Worm (Caenorhabditis elegans) whole organism, midembryonic: ENCODE data around the gene twk-25.
A peak's percentile ranks its signal among the peaks of the same experiment; 100 is the strongest.

ENCODE experiments used
- T22C8.4 ChIP-seq: fragments of 200-800 bp; sonication (Bioruptor generic); IDR thresholded peaks from 2 replicates; pipeline ENCODE4 v1.3.6; 2022; ENCODE audit warnings: missing genetic modification characterization, missing compliant biosample characterization
- cog-1 ChIP-seq: sonication (generic microtip); optimal IDR thresholded peaks from 2 replicates; lab custom pipeline; 2016; ENCODE audit warnings: missing genetic modification characterization, missing compliant biosample characterization
- flt-1 ChIP-seq: fragments of 200-800 bp; sonication (Bioruptor generic); IDR thresholded peaks from 2 replicates; pipeline ENCODE4 v1.3.6; 2022; ENCODE audit warnings: missing genetic modification characterization, missing compliant biosample characterization
- klf-2 ChIP-seq: fragments of 200-800 bp; sonication (Bioruptor generic); conservative IDR thresholded peaks from 2 replicates; pipeline ENCODE4 v1.3.6; 2022; ENCODE audit warnings: missing genetic modification reagents, missing genetic modification characterization, missing compliant biosample characterization
- med-1 ChIP-seq: sonication (generic microtip); optimal IDR thresholded peaks from 2 replicates; lab custom pipeline; 2017; ENCODE audit warnings: missing genetic modification characterization, mild to moderate bottlenecking, missing compliant biosample characterization, antibody characterized with exemption, missing genetic modification reagents; ENCODE audit not compliant: insufficient read depth
- ref-1 ChIP-seq: fragments of 200-800 bp; sonication (Bioruptor generic); conservative IDR thresholded peaks from 2 replicates; pipeline ENCODE4 v1.3.6; 2022; ENCODE audit warnings: missing genetic modification reagents, missing genetic modification characterization, missing compliant biosample characterization
- tab-1 ChIP-seq: fragments of 200-800 bp; sonication (Bioruptor generic); IDR thresholded peaks from 2 replicates; pipeline ENCODE4 v1.3.6; 2022; ENCODE audit warnings: missing genetic modification characterization, missing compliant biosample characterization
- ztf-23 ChIP-seq: fragments of 200-800 bp; sonication (Bioruptor generic); IDR thresholded peaks from 2 replicates; pipeline ENCODE4 v1.3.6; 2022; ENCODE audit warnings: missing genetic modification reagents, missing genetic modification characterization, missing compliant biosample characterization
- ztf-29 ChIP-seq: fragments of 200-800 bp; sonication (Bioruptor generic); IDR thresholded peaks from 2 replicates; pipeline ENCODE4 v1.3.6; 2022; ENCODE audit warnings: missing genetic modification reagents, missing genetic modification characterization, missing compliant biosample characterization

twk-25 gene

ce11 chrIV:11491422-11491821, 13.1 kb upstream of the twk-25 start:
- TF ChIP-seq T22C8.4 (no peak), flt-1 (GFP tag; lab: Robert Waterston, UW) (no peak), klf-2 (GFP tag; lab: Robert Waterston, UW) (no peak)

- TF ChIP-seq ztf-29: no peak
- no peak for TF ChIP-seq ref-1 (GFP tag; lab: Robert Waterston, UW)
- no peak for TF ChIP-seq flt-1 (GFP tag; lab: Robert Waterston, UW)
- TF ChIP-seq ztf-23: no peak
- TF ChIP-seq cog-1: no peak
- TF ChIP-seq klf-2 (GFP tag; lab: Robert Waterston, UW): no peak
- no peak for TF ChIP-seq tab-1
- TF ChIP-seq med-1 (GFP tag; lab: Kevin White, UChicago): no peak
- no peak for TF ChIP-seq T22C8.4
These were observed 12.2 kb upstream of the twk-25 start for ce11 chrIV:11492345-11492744.

- TF ChIP-seq tab-1: no peak
- TF ChIP-seq med-1 (GFP tag; lab: Kevin White, UChicago): no peak
- no peak for TF ChIP-seq klf-2 (GFP tag; lab: Robert Waterston, UW)
- no peak for TF ChIP-seq flt-1 (GFP tag; lab: Robert Waterston, UW)
- no peak for TF ChIP-seq ref-1 (GFP tag; lab: Robert Waterston, UW)
- TF ChIP-seq cog-1: no peak
- TF ChIP-seq ztf-23: no peak
- TF ChIP-seq ztf-29: no peak
- TF ChIP-seq T22C8.4: no peak
These were observed 10.6 kb upstream of the twk-25 start for ce11 chrIV:11493899-11494298.

- TF ChIP-seq ztf-23 (0 out of 2 replicates have a peak, but pooled peaks have one; percentile 15), ref-1 (GFP tag; lab: Robert Waterston, UW) (no peak)
These were observed 9.6 kb upstream of the twk-25 start for ce11 chrIV:11494924-11495323.

- TF ChIP-seq ref-1 (GFP tag; lab: Robert Waterston, UW): 0 out of 2 replicates have a peak, but pooled peaks have one; percentile 18
- TF ChIP-seq flt-1 (GFP tag; lab: Robert Waterston, UW): peak; percentile 82
- TF ChIP-seq ztf-29: peak; percentile 55; the same call in 1 of the 2 replicates
- peak; percentile 56; the same call in 1 of the 2 replicates for TF ChIP-seq tab-1
These were observed 7.2 kb upstream of the twk-25 start for ce11 chrIV:11497312-11497711.

ce11 chrIV:11498169-11498568, 6.3 kb upstream of the twk-25 start, which contains the start of gene sms-1:
Gene sms-1 (minus strand): TSS chrIV:11498174.
- TF ChIP-seq med-1 (GFP tag; lab: Kevin White, UChicago): no peak
- no peak for TF ChIP-seq ztf-29
- TF ChIP-seq cog-1: no peak
- TF ChIP-seq tab-1: no peak
- TF ChIP-seq klf-2 (GFP tag; lab: Robert Waterston, UW): no peak
- no peak for TF ChIP-seq T22C8.4
- TF ChIP-seq ztf-23: no peak

ce11 chrIV:11500421-11500820, 4.1 kb upstream of the twk-25 start, which contains the start of gene H21P03.10:
Gene H21P03.10 (plus strand): TSS chrIV:11500721.
- TF ChIP-seq T22C8.4 (no peak), cog-1 (no peak), tab-1 (no peak), ztf-23 (no peak), klf-2 (GFP tag; lab: Robert Waterston, UW) (no peak), flt-1 (GFP tag; lab: Robert Waterston, UW) (no peak), med-1 (GFP tag; lab: Kevin White, UChicago) (no peak), ztf-29 (no peak), ref-1 (GFP tag; lab: Robert Waterston, UW) (no peak)

- no peak for TF ChIP-seq med-1 (GFP tag; lab: Kevin White, UChicago)
- TF ChIP-seq ref-1 (GFP tag; lab: Robert Waterston, UW): no peak
- TF ChIP-seq T22C8.4: no peak
- no peak for TF ChIP-seq cog-1
- TF ChIP-seq flt-1 (GFP tag; lab: Robert Waterston, UW): no peak
- TF ChIP-seq ztf-23: no peak
- TF ChIP-seq tab-1: no peak
- TF ChIP-seq ztf-29: no peak
- TF ChIP-seq klf-2 (GFP tag; lab: Robert Waterston, UW): no peak
These were observed 862 bp upstream of the twk-25 start for ce11 chrIV:11503654-11504053.

- TF ChIP-seq ref-1 (GFP tag; lab: Robert Waterston, UW) (no peak), ztf-29 (no peak), tab-1 (no peak), klf-2 (GFP tag; lab: Robert Waterston, UW) (no peak), T22C8.4 (no peak), flt-1 (GFP tag; lab: Robert Waterston, UW) (no peak), cog-1 (no peak)
These were observed 6.1 kb downstream of the twk-25 start, which contains the start of gene M04B2.6 for ce11 chrIV:11510664-11511063. Gene M04B2.6 (minus strand): TSS chrIV:11510764.

ce11 chrIV:11520960-11521359, 16.4 kb downstream of the twk-25 start, which contains the start of the genes M04B2.4 and gfl-1:
Gene M04B2.4 (minus strand): TSS chrIV:11521031.
Gene gfl-1 (plus strand): TSS chrIV:11521290.
- TF ChIP-seq flt-1 (GFP tag; lab: Robert Waterston, UW): no peak
- TF ChIP-seq ztf-23: no peak
- TF ChIP-seq klf-2 (GFP tag; lab: Robert Waterston, UW): no peak
- no peak for TF ChIP-seq tab-1
- TF ChIP-seq T22C8.4: no peak
- TF ChIP-seq cog-1: no peak
- no peak for TF ChIP-seq med-1 (GFP tag; lab: Kevin White, UChicago)
- TF ChIP-seq ztf-29: no peak
- TF ChIP-seq ref-1 (GFP tag; lab: Robert Waterston, UW): no peak
